Fruit fly (Drosophila melanogaster) ovary, adult (tissue): ENCODE data around the gene Cox17.
A peak's percentile ranks its signal among the peaks of the same experiment; 100 is the strongest.

ENCODE experiments used
- CG17801 ChIP-seq: fragments of 200-800 bp; optimal IDR thresholded peaks from 2 replicates; lab custom pipeline; 2019; ENCODE audit warnings: missing biosample characterization, mild to moderate bottlenecking, missing genetic modification characterization, moderate library complexity; ENCODE audit not compliant: partially characterized antibody

The Cox17 gene

DNA sequence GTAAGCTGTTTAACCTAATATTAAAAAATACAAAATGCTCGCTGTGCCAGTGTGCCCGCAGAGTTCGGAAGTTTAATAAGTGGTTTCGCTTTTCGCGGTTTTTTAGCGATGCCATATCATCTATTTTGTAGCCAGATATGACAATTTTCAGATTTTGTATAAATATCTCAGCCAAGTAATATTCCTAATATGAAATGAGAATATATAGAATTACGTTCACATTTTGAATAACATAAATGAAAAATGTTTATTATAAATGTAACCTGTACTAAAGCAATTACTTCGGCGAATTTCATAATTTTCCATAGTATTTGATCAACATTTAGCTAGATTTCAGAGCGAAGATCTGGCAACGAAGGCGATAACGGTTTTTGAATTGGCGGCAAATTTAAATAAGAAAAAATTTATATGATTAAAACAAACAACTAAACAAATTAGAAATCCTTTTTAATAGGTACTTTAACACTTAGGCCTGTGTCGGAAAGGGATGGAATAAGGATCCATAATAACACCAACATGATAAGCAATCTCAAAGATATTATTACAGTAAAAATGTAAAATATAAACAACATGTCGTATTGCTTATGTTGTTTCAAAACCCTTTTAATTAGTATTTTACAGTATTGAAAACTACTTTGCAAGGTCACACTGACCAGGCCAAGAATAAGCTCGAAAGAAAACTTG is 18.0 kb downstream of the Cox17 start, which contains the start of the genes opm and dob:
Gene opm, minus strand, starts transcription at position 59 of the 684 bp plus-strand sequence.
Gene dob, plus strand, starts transcription at position 634 of the 684 bp plus-strand sequence.
- no peak for TF ChIP-seq CG17801 (GFP tag; lab: Kevin White, UChicago)

DNA sequence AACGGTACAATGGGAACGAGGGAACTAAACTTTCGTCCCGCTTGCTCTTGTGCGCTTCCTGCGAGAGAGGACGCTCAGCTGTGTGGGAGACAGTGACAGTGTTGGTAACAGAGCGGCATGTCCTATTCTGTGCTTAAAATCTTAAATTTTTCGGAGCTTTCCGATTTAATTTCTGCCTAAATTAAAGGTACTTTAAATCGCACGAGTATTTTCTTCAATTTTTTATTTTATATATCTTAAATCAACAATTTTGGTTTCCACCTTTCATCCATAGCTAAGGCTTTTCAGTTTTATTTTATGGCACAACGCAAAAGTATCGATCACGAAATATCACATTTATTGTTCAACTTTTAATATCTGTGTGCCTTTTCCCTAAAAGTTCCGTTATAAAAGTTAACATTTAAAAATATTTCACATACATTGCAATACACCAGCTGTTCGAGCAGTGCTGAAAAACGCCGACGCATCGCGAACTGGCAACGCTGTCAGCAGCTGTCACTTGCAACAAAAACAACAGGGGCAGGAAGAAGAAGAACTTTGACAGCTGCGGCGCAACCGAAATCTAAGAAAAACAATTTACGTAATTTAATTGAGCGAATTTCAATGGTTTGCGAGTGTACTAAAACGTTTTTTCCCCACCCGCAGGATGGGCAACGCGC is 21.0 kb downstream of the Cox17 start, which contains the start of the genes hiw and ND-B18:
Gene hiw, minus strand, starts transcription at position 26 of the 659 bp plus-strand sequence.
Gene ND-B18, plus strand, starts transcription at position 330 of the 659 bp plus-strand sequence.
- TF ChIP-seq CG17801 (GFP tag; lab: Kevin White, UChicago): peak; percentile 61

DNA sequence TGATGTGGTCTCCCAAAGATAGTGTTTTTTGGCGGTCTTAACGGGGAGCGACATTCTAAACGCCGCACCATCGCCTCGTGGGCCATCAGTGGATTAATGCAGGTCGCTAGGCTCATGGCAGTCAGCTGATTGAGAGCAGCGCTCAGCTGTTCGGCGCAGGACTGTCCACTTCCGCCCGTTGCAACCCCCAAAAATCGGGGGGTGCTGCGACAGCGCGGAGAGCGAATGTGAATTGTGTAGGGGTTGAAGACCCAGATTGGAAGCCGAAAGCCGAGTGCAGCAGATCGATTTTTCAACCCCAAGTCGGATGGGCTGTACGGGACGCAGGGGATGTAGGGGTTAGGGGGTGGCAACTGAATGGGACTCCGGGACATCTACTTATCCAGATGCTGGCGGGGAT is 21.9 kb downstream of the Cox17 start:
- no peak for TF ChIP-seq CG17801 (GFP tag; lab: Kevin White, UChicago)

DNA sequence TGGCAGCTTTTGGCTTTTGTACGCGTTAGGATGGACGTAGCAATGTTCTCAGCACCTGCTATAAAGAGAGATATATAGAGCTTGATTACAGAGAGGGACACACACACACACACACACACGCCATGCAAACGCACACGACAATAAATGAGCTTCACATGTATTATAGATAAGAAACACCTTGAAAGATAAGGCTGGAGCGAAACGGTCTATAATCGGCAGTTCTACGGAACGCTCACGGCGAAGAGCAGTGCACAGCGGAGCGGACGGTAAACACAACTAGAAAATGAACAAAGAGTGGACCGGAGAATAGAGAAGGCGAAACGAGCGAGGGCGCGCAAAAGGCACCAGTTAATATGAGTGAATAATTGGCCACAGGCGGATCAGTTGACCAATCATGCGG is 35.8 kb downstream of the Cox17 start:
- no peak for TF ChIP-seq CG17801 (GFP tag; lab: Kevin White, UChicago)

DNA sequence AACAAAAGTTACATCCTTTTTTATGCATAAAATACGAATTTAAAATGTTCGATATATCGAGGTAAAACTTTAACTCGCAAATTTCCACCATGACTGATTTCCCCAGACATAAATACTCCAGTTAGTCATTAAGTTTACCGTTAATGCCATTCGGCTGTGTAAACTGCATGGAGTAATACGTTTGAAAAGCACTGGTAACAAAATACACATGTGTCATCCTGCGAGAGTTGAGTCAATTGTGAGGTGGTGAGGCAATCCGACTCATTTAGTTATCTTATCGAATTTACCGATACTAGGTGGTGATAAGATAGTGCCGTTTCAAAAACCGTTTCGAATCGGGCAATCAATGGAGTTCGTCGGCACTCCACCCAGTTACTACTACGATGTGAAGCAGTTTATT is 38.9 kb downstream of the Cox17 start:
- no peak for TF ChIP-seq CG17801 (GFP tag; lab: Kevin White, UChicago)

- TF ChIP-seq CG17801 (GFP tag; lab: Kevin White, UChicago): peak; percentile 70
These were observed 40.7 kb downstream of the Cox17 start, which contains the start of gene CG5541 for dm6 chrX:15043700-15044225. TSS of gene CG5541 (plus strand) at chrX:15044123.

DNA sequence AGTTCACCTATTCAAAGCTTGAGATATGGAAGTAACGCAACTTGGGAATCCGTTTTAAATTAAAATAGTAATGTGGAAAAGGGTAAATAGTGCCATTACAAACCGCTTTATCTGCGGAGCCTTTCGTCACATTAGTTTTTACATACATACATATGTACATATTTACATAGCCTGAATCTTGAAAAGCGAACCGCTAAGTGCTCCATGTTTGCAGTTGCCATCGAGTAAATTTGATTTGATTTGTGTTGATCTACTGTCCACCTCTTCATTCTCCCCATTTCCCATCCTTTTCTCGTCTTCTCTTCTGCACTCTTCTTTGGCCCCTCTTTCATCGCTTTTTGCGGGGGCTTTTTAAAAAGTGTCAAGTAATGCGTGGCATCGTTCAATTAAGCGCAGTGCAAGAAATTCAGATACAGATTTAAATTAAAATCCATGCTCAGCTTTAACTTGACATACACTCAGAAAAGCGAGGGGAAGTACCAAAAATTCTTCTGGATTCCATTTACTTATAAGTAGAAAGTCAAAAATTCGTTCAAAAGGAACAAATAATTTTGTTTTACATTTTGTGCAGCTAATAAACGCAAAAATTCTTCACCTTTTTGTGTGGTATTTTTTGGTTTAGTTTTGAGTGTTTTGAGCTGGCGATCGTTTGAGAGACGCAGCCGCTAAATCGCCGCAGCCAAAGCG is 41.3 kb downstream of the Cox17 start:
- TF ChIP-seq CG17801 (GFP tag; lab: Kevin White, UChicago): peak; percentile 11

- peak; percentile 30 for TF ChIP-seq CG17801 (GFP tag; lab: Kevin White, UChicago)
These were observed 42.0 kb downstream of the Cox17 start for dm6 chrX:15042499-15042898.
